Worm (Caenorhabditis elegans): Measurements from ENCODE around the gene plc-1.

The plc-1 gene

ce11 chrX:10877138-10877743 lies 38.8 kb upstream of the plc-1 start, which contains the start of gene pgp-6:
Gene pgp-6 (minus strand): TSS chrX:10877425.
- TF ChIP-seq hlh-30 (tag; optimal IDR thresholded peaks at IDR 0.05; ENCODE audit: insufficient read depth) (no peak), elt-2 (tag; optimal IDR thresholded peaks at IDR 0.05) (peak; percentile 70), F13H6.1 (tag; optimal IDR thresholded peaks at IDR 0.05) (no peak), eyg-1 (tag; optimal IDR thresholded peaks at IDR 0.05) (no peak), dve-1 (tag; optimal IDR thresholded peaks at IDR 0.05) (no peak), fkh-6 (tag; optimal IDR thresholded peaks at IDR 0.05) (no peak)

ce11 chrX:10870137-10870536 lies 31.7 kb upstream of the plc-1 start, which contains the start of gene pgp-7:
Gene pgp-7 (minus strand): TSS chrX:10870237.
- no peak for TF ChIP-seq ama-1 (optimal IDR thresholded peaks at IDR 0.05)
- no peak for TF ChIP-seq nfya-1 (tag; optimal IDR thresholded peaks at IDR 0.05)
- no peak for TF ChIP-seq dve-1 (tag; optimal IDR thresholded peaks at IDR 0.05)
- no peak for TF ChIP-seq npax-4 (tag; optimal IDR thresholded peaks at IDR 0.05)
- no peak for TF ChIP-seq elt-2 (tag; optimal IDR thresholded peaks at IDR 0.05)
- TF ChIP-seq elt-4 (tag; optimal IDR thresholded peaks at IDR 0.05) = no peak
- TF ChIP-seq ceh-24 (tag; optimal IDR thresholded peaks at IDR 0.05) = no peak
- TF ChIP-seq pha-4 (tag; optimal IDR thresholded peaks at IDR 0.05) = no peak
- no peak for TF ChIP-seq mec-3 (tag; optimal IDR thresholded peaks at IDR 0.05; ENCODE audit: borderline replicate concordance)
- TF ChIP-seq ttx-3 (tag; optimal IDR thresholded peaks at IDR 0.05) = no peak
- no peak for TF ChIP-seq rnt-1 (tag; optimal IDR thresholded peaks at IDR 0.05)
- no peak for TF ChIP-seq ets-4 (tag; optimal IDR thresholded peaks at IDR 0.05)
- no peak for TF ChIP-seq C38D4.7 (GFP tag; optimal IDR thresholded peaks at IDR 0.05)

ce11 chrX:10864322-10864721 lies 25.9 kb upstream of the plc-1 start, which contains the start of gene pgp-8:
Gene pgp-8 (minus strand): TSS chrX:10864422.
- no peak for TF ChIP-seq dve-1 (tag; optimal IDR thresholded peaks at IDR 0.05)
- TF ChIP-seq K09A11.1 (tag; optimal IDR thresholded peaks at IDR 0.05; ENCODE audit: insufficient read depth) = no peak

- TF ChIP-seq ceh-22 (tag; optimal IDR thresholded peaks at IDR 0.05) = no peak
- no peak for TF ChIP-seq ceh-19 (GFP tag; optimal IDR thresholded peaks at IDR 0.05)
- no peak for TF ChIP-seq npax-4 (tag; optimal IDR thresholded peaks at IDR 0.05)
- no peak for TF ChIP-seq syd-9 (tag; optimal IDR thresholded peaks at IDR 0.05)
- TF ChIP-seq C08G9.2 (tag; optimal IDR thresholded peaks at IDR 0.05) = no peak
- TF ChIP-seq pax-1 (tag; optimal IDR thresholded peaks at IDR 0.05) = no peak
- no peak for TF ChIP-seq odd-2 (tag; optimal IDR thresholded peaks at IDR 0.05)
- no peak for TF ChIP-seq unc-42 (tag; optimal IDR thresholded peaks at IDR 0.05)
- no peak for TF ChIP-seq eyg-1 (tag; optimal IDR thresholded peaks at IDR 0.05)
- no peak for TF ChIP-seq nhr-11 (tag; optimal IDR thresholded peaks at IDR 0.05)
- no peak for TF ChIP-seq ama-1 (optimal IDR thresholded peaks at IDR 0.05)
- no peak for TF ChIP-seq ref-2 (tag; optimal IDR thresholded peaks at IDR 0.05)
- TF ChIP-seq gmeb-2 (tag; optimal IDR thresholded peaks at IDR 0.05) = no peak
- TF ChIP-seq ceh-18 (tag; optimal IDR thresholded peaks at IDR 0.05) = no peak
- no peak for TF ChIP-seq hlh-6 (tag; optimal IDR thresholded peaks at IDR 0.05)
- no peak for TF ChIP-seq pha-4 (tag; optimal IDR thresholded peaks at IDR 0.05)
- no peak for TF ChIP-seq C38D4.7 (GFP tag; optimal IDR thresholded peaks at IDR 0.05)
- no peak for TF ChIP-seq ceh-24 (tag; optimal IDR thresholded peaks at IDR 0.05)
- no peak for TF ChIP-seq ets-4 (tag; optimal IDR thresholded peaks at IDR 0.05)
- no peak for TF ChIP-seq nhr-232 (tag; optimal IDR thresholded peaks at IDR 0.05)
These were observed 24.1 kb upstream of the plc-1 start for ce11 chrX:10862582-10862981.

- no peak for TF ChIP-seq Y22D7AL.16 (tag; optimal IDR thresholded peaks at IDR 0.05)
- TF ChIP-seq zip-5 (tag; optimal IDR thresholded peaks at IDR 0.05) = no peak
- TF ChIP-seq hlh-15 (tag; optimal IDR thresholded peaks at IDR 0.05) = no peak
- no peak for TF ChIP-seq F13H6.1 (tag; optimal IDR thresholded peaks at IDR 0.05)
- TF ChIP-seq ceh-6 (GFP tag; optimal IDR thresholded peaks at IDR 0.05) = no peak
- TF ChIP-seq ceh-9 (tag; optimal IDR thresholded peaks at IDR 0.05) = no peak
- no peak for TF ChIP-seq hlh-8 (tag; optimal IDR thresholded peaks at IDR 0.05)
- TF ChIP-seq npax-4 (tag; optimal IDR thresholded peaks at IDR 0.05) = no peak
- TF ChIP-seq ceh-14 (tag; optimal IDR thresholded peaks at IDR 0.05) = no peak
- TF ChIP-seq pha-4 (tag; optimal IDR thresholded peaks at IDR 0.05) = no peak
- TF ChIP-seq ref-2 (tag; optimal IDR thresholded peaks at IDR 0.05) = no peak
- TF ChIP-seq T23F11.4 (GFP tag; optimal IDR thresholded peaks at IDR 0.05) = no peak
- TF ChIP-seq lim-6 (tag; optimal IDR thresholded peaks at IDR 0.05) = no peak
- TF ChIP-seq sox-2 (GFP tag; IDR thresholded peaks at IDR 0.05) = no peak
These were observed 23.2 kb upstream of the plc-1 start for ce11 chrX:10861673-10862072.

Data from whole organism, late embryonic.